Worm (Caenorhabditis elegans) whole organism, young adult: ENCODE data around the gene srw-26.

Experiments
- B0035.1 ChIP-seq: sonication (generic microtip); optimal IDR thresholded peaks from 2 replicates; lab custom pipeline; 2016; ENCODE audit warnings: missing genetic modification characterization, mild to moderate bottlenecking, missing compliant biosample characterization, missing genotype, missing genetic modification reagents
- B0261.1 ChIP-seq: sonication (generic microtip); optimal IDR thresholded peaks from 2 replicates; lab custom pipeline; 2016; ENCODE audit warnings: mild to moderate bottlenecking, missing genetic modification characterization, moderate library complexity, missing compliant biosample characterization
- C06A6.2 ChIP-seq: fragments of 200-800 bp; sonication (Bioruptor generic); conservative IDR thresholded peaks from 2 replicates; pipeline ENCODE4 v1.3.6; 2022; ENCODE audit warnings: missing genetic modification characterization, missing compliant biosample characterization
- F23B12.7 ChIP-seq: sonication (generic microtip); optimal IDR thresholded peaks from 2 replicates; lab custom pipeline; 2017; ENCODE audit warnings: missing genetic modification characterization, mild to moderate bottlenecking, missing compliant biosample characterization, antibody characterized with exemption, moderate library complexity; ENCODE audit not compliant: insufficient read depth
- F49E8.2 ChIP-seq: sonication (generic microtip); optimal IDR thresholded peaks from 3 replicates; lab custom pipeline; 2017; ENCODE audit warnings: missing genetic modification characterization, mild to moderate bottlenecking, missing compliant biosample characterization, antibody characterized with exemption, moderate library complexity; ENCODE audit not compliant: insufficient read depth
- F55B11.4 ChIP-seq: sonication (generic microtip); optimal IDR thresholded peaks from 2 replicates; lab custom pipeline; 2016; ENCODE audit warnings: missing compliant biosample characterization, missing genetic modification characterization, borderline replicate concordance; ENCODE audit not compliant: insufficient read depth
- T07F8.4 ChIP-seq: sonication (generic microtip); optimal IDR thresholded peaks from 2 replicates; lab custom pipeline; 2016; ENCODE audit warnings: mild to moderate bottlenecking, missing genetic modification characterization, moderate library complexity, missing compliant biosample characterization
- Y95B8A.8 ChIP-seq: fragments of 200-800 bp; sonication (Bioruptor generic); IDR thresholded peaks from 2 replicates; pipeline ENCODE4 v1.3.6; 2022; ENCODE audit warnings: missing genetic modification reagents, missing genetic modification characterization, missing compliant biosample characterization
- cebp-1 ChIP-seq, 2 experiments: fragments of 200-800 bp in 1 of 2; sonication (Bioruptor generic) in 1 of 2; sonication (generic microtip) in 1 of 2; IDR thresholded peaks in 1 of 2; optimal IDR thresholded peaks in 1 of 2; 2 replicates each; pipeline versions ENCODE4 v1.3.6 to Lab custom; 2017 to 2022; ENCODE audit warnings: missing compliant biosample characterization in 2 of 2, missing genetic modification characterization in 2 of 2, mild to moderate bottlenecking in 1 of 2, missing genetic modification reagents in 1 of 2, moderate library complexity in 1 of 2
- cebp-2 ChIP-seq: fragments of 200-800 bp; sonication (Bioruptor generic); IDR thresholded peaks from 2 replicates; pipeline ENCODE4 v1.3.6; 2022; ENCODE audit warnings: missing genetic modification characterization, missing compliant biosample characterization
- die-1 ChIP-seq: sonication (generic microtip); optimal IDR thresholded peaks from 2 replicates; lab custom pipeline; 2016; ENCODE audit warnings: missing genotype, mild to moderate bottlenecking, missing genetic modification characterization, missing compliant biosample characterization
- dox-1 ChIP-seq: fragments of 200-800 bp; sonication (Bioruptor generic); IDR thresholded peaks from 2 replicates; pipeline ENCODE4 v1.3.6; 2022; ENCODE audit warnings: missing genetic modification reagents, missing genetic modification characterization, missing compliant biosample characterization
- efl-1 ChIP-seq: fragments of 150-350 bp; optimal IDR thresholded peaks from 2 replicates; lab custom pipeline; 2014; ENCODE audit warnings: missing biosample characterization, missing genetic modification reagents, missing genetic modification characterization
- egl-44 ChIP-seq: fragments of 200-800 bp; sonication (Bioruptor generic); IDR thresholded peaks from 2 replicates; pipeline ENCODE4 v1.3.6; 2022; ENCODE audit warnings: missing genetic modification reagents, missing genetic modification characterization, missing compliant biosample characterization
- ekl-4 ChIP-seq: fragments of 200-800 bp; sonication (Bioruptor generic); IDR thresholded peaks from 2 replicates; pipeline ENCODE4 v1.3.6; 2022; ENCODE audit warnings: missing genetic modification reagents, missing genetic modification characterization, missing compliant biosample characterization
- fkh-3 ChIP-seq: sonication (generic microtip); optimal IDR thresholded peaks from 2 replicates; lab custom pipeline; 2016; ENCODE audit warnings: mild to moderate bottlenecking, missing genetic modification characterization, missing compliant biosample characterization
- gei-17 ChIP-seq: fragments of 200-800 bp; sonication (Bioruptor generic); optimal IDR thresholded peaks from 2 replicates; lab custom pipeline; 2018; ENCODE audit warnings: mild to moderate bottlenecking, missing genetic modification characterization, missing compliant biosample characterization
- mcd-1 ChIP-seq: fragments of 200-800 bp; sonication (Bioruptor generic); IDR thresholded peaks from 2 replicates; pipeline ENCODE4 v1.3.6; 2022; ENCODE audit warnings: missing genetic modification reagents, missing genetic modification characterization, missing compliant biosample characterization
- nfya-2 ChIP-seq: fragments of 200-800 bp; sonication (Bioruptor generic); IDR thresholded peaks from 2 replicates; pipeline ENCODE4 v1.3.6; 2022; ENCODE audit warnings: missing genetic modification reagents, missing genetic modification characterization, missing compliant biosample characterization
- nfyb-1 ChIP-seq: fragments of 200-800 bp; sonication (Bioruptor generic); IDR thresholded peaks from 2 replicates; pipeline ENCODE4 v1.3.6; 2022; ENCODE audit warnings: missing genetic modification reagents, missing genetic modification characterization, missing compliant biosample characterization
- nhr-120 ChIP-seq: fragments of 200-800 bp; sonication (Bioruptor generic); IDR thresholded peaks from 2 replicates; pipeline ENCODE4 v1.3.6; 2022; ENCODE audit warnings: missing genetic modification characterization, missing compliant biosample characterization
- nhr-80 ChIP-seq: sonication (generic microtip); optimal IDR thresholded peaks from 2 replicates; lab custom pipeline; 2016; ENCODE audit warnings: missing genetic modification characterization, missing compliant biosample characterization
- nhr-90 ChIP-seq: sonication (generic microtip); optimal IDR thresholded peaks from 2 replicates; lab custom pipeline; 2016; ENCODE audit warnings: missing genotype, mild to moderate bottlenecking, missing genetic modification characterization, missing compliant biosample characterization
- rcor-1 ChIP-seq: fragments of 200-800 bp; sonication (Bioruptor generic); IDR thresholded peaks from 2 replicates; pipeline ENCODE4 v1.3.6; 2022; ENCODE audit warnings: missing genetic modification reagents, missing genetic modification characterization, missing compliant biosample characterization
- sea-2 ChIP-seq: fragments of 200-800 bp; sonication (Bioruptor generic); IDR thresholded peaks from 2 replicates; pipeline ENCODE4 v1.3.6; 2022; ENCODE audit warnings: missing genetic modification characterization, missing compliant biosample characterization
- snpc-1.1 ChIP-seq: sonication (generic microtip); optimal IDR thresholded peaks from 2 replicates; lab custom pipeline; 2017; ENCODE audit warnings: missing genetic modification characterization, mild to moderate bottlenecking, missing compliant biosample characterization, antibody characterized with exemption, moderate library complexity, missing genotype, missing genetic modification reagents; ENCODE audit not compliant: insufficient read depth
- sptf-2 ChIP-seq: fragments of 200-800 bp; sonication (Bioruptor generic); optimal IDR thresholded peaks from 2 replicates; lab custom pipeline; 2018; ENCODE audit warnings: mild to moderate bottlenecking, missing genetic modification characterization, missing compliant biosample characterization
- tlf-1 ChIP-seq: fragments of 200-800 bp; sonication (Bioruptor generic); optimal IDR thresholded peaks from 2 replicates; lab custom pipeline; 2018; ENCODE audit warnings: mild to moderate bottlenecking, missing genetic modification characterization, missing compliant biosample characterization
- ztf-22 ChIP-seq: fragments of 200-800 bp; sonication (Bioruptor generic); optimal IDR thresholded peaks from 2 replicates; lab custom pipeline; 2018; ENCODE audit warnings: mild to moderate bottlenecking, missing genetic modification characterization, moderate library complexity, missing compliant biosample characterization
- ztf-25 ChIP-seq: fragments of 200-800 bp; sonication (Bioruptor generic); IDR thresholded peaks from 2 replicates; pipeline ENCODE4 v1.3.6; 2022; ENCODE audit warnings: missing genetic modification reagents, missing genetic modification characterization, missing compliant biosample characterization

Gene srw-26

DNA sequence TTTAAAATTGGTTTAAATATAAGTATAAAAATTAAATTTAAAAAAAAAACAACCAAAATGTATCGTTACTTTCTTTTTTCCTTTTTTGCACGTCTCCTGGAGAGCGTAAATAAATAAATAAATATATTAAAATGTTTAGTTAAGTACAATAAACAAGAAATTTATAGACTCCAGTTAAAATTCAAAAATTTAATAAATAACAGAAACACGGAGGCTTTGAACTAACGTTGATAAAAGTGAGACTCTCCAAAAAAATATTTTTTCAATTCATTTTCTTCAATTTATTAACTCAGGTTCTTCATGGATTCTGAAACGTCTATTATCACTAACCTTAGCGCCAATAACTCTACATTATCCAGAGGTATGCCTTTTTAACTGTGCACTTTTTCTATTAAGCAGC lies 40.5 kb downstream of the srw-26 start, which contains the start of gene T06C12.12:
Gene T06C12.12 (plus strand): TSS at position 301 of the 400 bp plus-strand sequence.
- TF ChIP-seq ekl-4 (GFP tag; lab: Robert Waterston, UW) (no peak), tlf-1 (GFP tag; lab: Kevin White, UChicago) (no peak)

DNA sequence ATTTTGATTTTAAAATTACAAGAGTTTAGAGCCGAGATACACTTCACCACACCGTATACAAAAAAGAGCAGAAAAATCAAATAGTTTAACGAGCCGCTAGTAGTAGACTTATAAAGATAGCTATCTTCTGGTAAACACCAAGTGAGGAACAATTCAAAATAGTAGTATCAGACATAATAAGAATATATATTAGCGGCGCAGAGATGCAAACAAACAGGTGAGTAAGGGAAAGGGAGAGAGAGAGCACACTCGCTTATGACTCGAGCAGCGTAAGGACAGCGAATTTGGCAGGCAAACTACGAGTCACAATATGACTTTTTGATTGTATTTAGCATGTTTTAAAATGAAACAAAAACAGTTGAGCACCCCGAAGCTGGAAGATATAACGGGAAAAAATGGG lies 41.0 kb downstream of the srw-26 start:
- no peak for TF ChIP-seq C06A6.2 (GFP tag; lab: Robert Waterston, UW)
- no peak for TF ChIP-seq T07F8.4
- TF ChIP-seq nhr-80 = peak; percentile 74
- no peak for TF ChIP-seq cebp-2 (GFP tag; lab: Robert Waterston, UW)

DNA sequence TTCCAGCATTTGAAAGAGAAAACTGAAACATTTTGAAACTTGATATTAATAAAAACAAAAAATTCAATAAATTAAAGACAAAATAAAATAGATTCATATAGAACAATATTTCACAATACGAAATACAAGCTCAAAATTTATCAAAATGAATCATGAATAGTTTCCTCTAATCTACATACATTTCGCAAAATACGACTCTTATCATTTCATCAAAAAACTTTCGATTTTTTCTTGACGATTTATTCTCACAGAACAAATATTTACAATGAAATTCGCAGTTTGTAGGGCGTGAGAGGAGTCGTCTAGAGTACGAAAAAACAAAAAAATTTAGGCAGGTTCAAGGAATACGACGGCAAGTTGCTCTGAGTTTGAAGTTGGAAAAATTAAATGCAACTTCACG lies 42.2 kb downstream of the srw-26 start:
- TF ChIP-seq cebp-1 (GFP tag; IDR thresholded peaks at IDR 0.05; lab: Robert Waterston, UW) (no peak), cebp-1 (tag; optimal IDR thresholded peaks at IDR 0.05; lab: Kevin White, UChicago) (peak; percentile 28), snpc-1.1 (tag; lab: Kevin White, UChicago) (no peak), nhr-120 (no peak), die-1 (no peak), sptf-2 (GFP tag; lab: Kevin White, UChicago) (no peak), sea-2 (GFP tag; lab: Robert Waterston, UW) (no peak), nhr-80 (peak; percentile 31), Y95B8A.8 (no peak)

DNA sequence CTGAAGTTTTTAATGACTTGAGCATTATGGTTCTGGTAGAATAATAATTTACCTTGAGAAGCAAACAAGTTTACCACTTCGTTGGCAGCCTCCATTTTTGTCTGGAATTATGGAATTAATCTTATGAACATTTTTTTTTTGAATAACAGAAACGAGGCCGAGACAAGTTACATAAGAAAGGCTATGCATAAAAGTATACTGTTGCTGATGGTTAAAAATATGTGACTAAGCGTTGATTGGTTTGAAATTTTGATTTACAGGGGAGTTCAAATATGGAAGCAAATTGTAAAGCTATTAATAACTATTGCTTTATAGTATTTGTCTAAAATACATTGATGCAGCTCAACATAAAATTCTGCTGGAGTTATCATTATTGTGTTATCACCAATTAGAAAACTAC lies 43.5 kb downstream of the srw-26 start, which contains the start of gene cgt-1:
Gene cgt-1 (minus strand): TSS at position 101 of the 400 bp plus-strand sequence.
- no peak for TF ChIP-seq rcor-1 (GFP tag; lab: Robert Waterston, UW)
- TF ChIP-seq F23B12.7 (tag; lab: Kevin White, UChicago) = no peak
- TF ChIP-seq efl-1 = no peak
- TF ChIP-seq nhr-90 (tag; lab: Kevin White, UChicago) = no peak
- TF ChIP-seq mcd-1 = no peak
- no peak for TF ChIP-seq B0261.1
- no peak for TF ChIP-seq fkh-3
- no peak for TF ChIP-seq F49E8.2 (tag; lab: Kevin White, UChicago)
- TF ChIP-seq ztf-22 = no peak
- TF ChIP-seq, all 124 proteins: peak for 0

DNA sequence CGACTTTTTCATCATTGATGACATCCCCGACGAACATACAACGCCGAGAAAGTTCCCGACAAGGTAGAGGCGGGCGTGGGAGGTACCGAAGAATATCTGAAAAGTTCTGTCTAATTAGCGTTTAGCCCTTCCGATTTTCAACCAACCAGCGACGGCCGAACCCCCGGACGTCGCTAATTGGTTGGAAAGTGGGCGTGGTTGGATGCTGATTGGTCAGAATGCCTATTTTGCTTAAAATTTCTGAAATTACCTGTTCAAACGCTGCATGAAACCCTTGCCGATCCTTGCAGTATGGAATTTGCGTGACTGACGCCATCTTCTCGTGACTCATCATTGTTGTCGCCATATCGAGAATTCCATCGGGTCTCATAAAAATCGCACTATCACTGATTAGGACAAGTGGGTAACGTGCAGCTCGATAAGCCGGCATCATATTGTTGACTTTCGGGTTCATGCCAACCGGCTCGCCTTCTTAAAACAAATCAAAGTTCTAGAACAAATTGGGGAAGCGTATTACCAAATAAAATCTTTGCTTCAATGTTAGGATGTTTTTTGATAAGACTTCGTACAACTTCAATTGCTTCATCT lies 44.5 kb downstream of the srw-26 start:
- TF ChIP-seq gei-17 (no peak), dox-1 (GFP tag; lab: Robert Waterston, UW) (peak; percentile 32; the same call in 1 of the 2 replicates), egl-44 (GFP tag; lab: Robert Waterston, UW) (0 out of 2 replicates have a peak, but pooled peaks have one; percentile 23), cebp-1 (GFP tag; IDR thresholded peaks at IDR 0.05; lab: Robert Waterston, UW) (no peak), cebp-1 (tag; optimal IDR thresholded peaks at IDR 0.05; lab: Kevin White, UChicago) (peak; percentile 21), nfya-2 (GFP tag; lab: Robert Waterston, UW) (no peak), nhr-80 (peak; percentile 72), ztf-22 (peak; percentile 26), F55B11.4 (no peak), nfyb-1 (GFP tag; lab: Robert Waterston, UW) (peak; percentile 55; the same call in 1 of the 2 replicates)
- TF ChIP-seq, all 124 proteins: peak for 6

DNA sequence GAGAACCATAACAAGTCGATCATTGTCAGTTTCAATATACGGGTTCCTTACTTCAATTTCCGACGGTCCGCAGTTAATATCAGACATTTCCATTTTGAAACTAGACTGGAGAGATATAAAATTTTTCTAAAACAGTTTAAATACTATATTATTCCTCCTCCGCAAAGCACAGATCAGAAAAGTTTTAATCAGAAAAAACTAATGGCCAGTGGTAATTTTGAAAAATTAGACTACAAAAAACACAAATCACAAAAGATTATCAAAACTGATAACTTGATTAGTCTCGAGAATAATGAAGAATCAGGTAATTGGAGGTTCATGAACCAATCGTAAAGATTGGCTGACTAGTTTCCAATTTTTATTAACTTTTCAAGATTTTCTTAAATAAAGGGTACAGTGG lies 46.3 kb downstream of the srw-26 start, which contains the start of gene T06C12.9:
Gene T06C12.9 (minus strand): TSS at position 101 of the 400 bp plus-strand sequence.
- no peak for TF ChIP-seq ztf-25 (GFP tag; lab: Robert Waterston, UW)
- no peak for TF ChIP-seq C06A6.2 (GFP tag; lab: Robert Waterston, UW)
- no peak for TF ChIP-seq B0035.1
- no peak for TF ChIP-seq T07F8.4
